Fruit fly (Drosophila melanogaster) whole organism: ENCODE data around the gene up.

ENCODE experiments used
- CG8478 ChIP-seq: fragments of >200 bp; optimal IDR thresholded peaks from 2 replicates; lab custom pipeline; 2018; ENCODE audit warnings: inconsistent platforms
- usp ChIP-seq: fragments of >200 bp; optimal IDR thresholded peaks from 2 replicates; lab custom pipeline; 2017; ENCODE audit warnings: missing biosample characterization, missing genetic modification characterization, mixed read lengths

- TF ChIP-seq CG8478 (lab: Kevin White, UChicago): no peak
- TF ChIP-seq usp (GFP tag; lab: Kevin White, UChicago): no peak
Measured at dm6 chrX:13561371-13561770, 41.0 kb downstream of the up start, which contains the start of gene CG32633.
